Worm (Caenorhabditis elegans): Measurements from ENCODE around the gene nxf-1.

ce11 chrV:14448669-14449068, 33.9 kb upstream of the nxf-1 start:
- TF ChIP-seq him-1 (tag; optimal IDR thresholded peaks at IDR 0.05) (no peak), dao-5 (tag; optimal IDR thresholded peaks at IDR 0.05) (no peak), W03F9.2 (tag; optimal IDR thresholded peaks at IDR 0.05) (no peak)

Data from whole organism, L4/young adult.